Fruit fly (Drosophila melanogaster) whole organism, larva: Measurements from ENCODE around the gene CanA-14F.

Experiments used
- noc ChIP-seq: fragments of 200-800 bp; sonication (Bioruptor generic); optimal IDR thresholded peaks from 3 replicates; lab custom pipeline; 2019; ENCODE audit warnings: missing biosample characterization, mild to moderate bottlenecking, missing genetic modification characterization, moderate library complexity

The CanA-14F gene

dm6 chrX:16595411-16595810 is 8.4 kb upstream of the CanA-14F start:
- no peak for TF ChIP-seq noc (tag; lab: Kevin White, UChicago)

DNA sequence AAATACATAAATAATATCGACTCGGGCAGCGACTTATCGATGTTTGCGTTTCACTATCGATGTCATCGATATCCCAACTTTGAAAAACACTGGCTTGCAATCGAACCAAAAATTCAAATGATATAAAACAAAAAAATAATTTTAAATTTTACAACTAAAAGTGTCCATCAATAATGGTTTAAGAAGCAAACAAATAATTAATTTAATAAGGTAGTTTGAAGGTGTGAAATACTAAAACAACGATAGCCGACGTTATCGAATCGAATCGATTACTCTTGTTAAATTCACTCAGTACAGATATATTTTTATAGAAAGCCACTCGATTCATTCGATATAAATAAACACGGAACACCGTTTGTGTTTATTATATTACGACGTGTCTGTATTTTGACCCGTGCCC is 6.4 kb upstream of the CanA-14F start, which contains the start of the genes SMC3 and Ubc7:
TSS of gene SMC3 (minus strand) at position 22 of the 400 bp plus-strand sequence.
TSS of gene Ubc7 (plus strand) at position 260 of the 400 bp plus-strand sequence.
- no peak for TF ChIP-seq noc (tag; lab: Kevin White, UChicago)

dm6 chrX:16587668-16588046 is 685 bp upstream of the CanA-14F start, which contains the start of gene CG13014:
Gene CG13014 (plus strand): TSS chrX:16587873.
- TF ChIP-seq noc (tag; lab: Kevin White, UChicago), result no peak

dm6 chrX:16586178-16586890 is 638 bp downstream of the CanA-14F start:
- no peak for TF ChIP-seq noc (tag; lab: Kevin White, UChicago)

dm6 chrX:16585569-16585968 is 1.4 kb downstream of the CanA-14F start:
- no peak for TF ChIP-seq noc (tag; lab: Kevin White, UChicago)

DNA sequence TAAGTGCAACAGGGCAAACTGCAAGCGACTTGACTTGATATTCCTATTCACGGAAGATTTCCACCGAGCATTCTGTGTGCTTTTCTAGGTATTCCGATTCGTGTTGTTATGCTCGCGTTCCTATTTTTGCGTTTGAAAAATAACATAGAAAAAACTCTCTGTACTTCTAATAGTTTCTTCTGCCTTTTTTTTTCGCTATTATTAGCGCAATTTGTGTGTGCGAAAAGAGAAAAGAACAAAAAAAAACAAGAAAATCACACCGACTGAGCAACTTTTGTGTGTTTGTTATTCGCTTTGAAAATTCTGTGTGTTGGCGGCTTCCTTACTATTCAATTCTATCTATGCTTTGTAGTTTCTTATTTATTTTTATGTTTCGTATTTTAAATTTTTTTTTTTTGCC is 3.2 kb downstream of the CanA-14F start:
- TF ChIP-seq noc (tag; lab: Kevin White, UChicago), result no peak

DNA sequence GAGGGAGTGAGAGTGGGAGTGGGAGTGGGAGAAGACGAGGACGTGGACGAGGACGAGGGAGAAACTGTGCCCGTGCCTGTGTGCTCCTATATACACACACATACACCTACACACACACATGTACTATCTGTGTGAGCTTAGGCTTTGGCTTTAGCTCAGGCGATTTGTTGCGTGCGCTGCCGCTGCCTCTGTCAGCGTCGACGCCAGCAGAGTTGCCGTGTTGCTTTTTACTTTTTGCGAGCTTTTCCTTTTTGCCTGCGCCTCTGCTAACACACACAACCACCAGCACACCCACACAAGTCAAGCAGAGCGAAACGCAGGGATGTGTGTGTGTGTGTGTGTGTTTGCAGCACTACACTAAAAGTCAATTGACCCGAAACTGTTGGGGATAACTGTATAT is 4.8 kb downstream of the CanA-14F start:
- no peak for TF ChIP-seq noc (tag; lab: Kevin White, UChicago)

DNA sequence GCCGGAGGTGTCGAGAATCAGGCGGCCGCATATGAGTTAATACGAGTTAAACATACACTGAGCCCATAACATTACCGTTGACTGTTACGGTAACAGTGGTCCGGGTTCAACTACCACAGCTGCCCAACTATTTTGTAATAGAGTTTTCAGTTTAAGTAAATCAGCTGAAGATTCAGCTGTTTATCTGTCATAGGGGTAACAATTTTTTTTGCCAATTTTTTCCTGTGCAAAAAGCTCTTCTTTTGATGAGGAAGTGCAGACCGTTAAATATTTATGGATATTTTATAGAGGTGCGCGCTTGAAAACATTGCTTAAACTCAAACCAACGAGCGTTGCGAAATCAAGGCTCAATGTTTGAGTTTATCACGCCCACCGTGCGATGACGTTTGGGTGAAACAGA is 5.3 kb downstream of the CanA-14F start:
- no peak for TF ChIP-seq noc (tag; lab: Kevin White, UChicago)

DNA sequence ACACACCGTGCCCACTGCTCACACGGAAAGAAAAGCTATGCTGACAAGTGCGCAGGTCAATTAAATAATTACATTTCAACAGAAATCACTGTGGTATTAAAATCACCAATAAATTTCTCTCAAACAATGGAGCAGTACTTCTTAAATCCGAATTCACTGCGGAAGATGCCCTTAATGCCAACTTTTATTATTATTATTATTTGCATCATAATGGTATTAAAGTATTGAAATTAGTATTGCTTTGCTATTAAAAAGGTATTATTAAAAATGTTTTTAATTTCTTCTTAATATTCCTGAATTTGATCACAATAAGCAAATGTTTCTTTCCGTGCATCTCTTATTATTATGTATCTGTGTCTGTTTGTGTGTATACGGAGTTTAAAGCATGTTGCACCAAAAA is 7.0 kb downstream of the CanA-14F start:
- TF ChIP-seq noc (tag; lab: Kevin White, UChicago), result no peak

DNA sequence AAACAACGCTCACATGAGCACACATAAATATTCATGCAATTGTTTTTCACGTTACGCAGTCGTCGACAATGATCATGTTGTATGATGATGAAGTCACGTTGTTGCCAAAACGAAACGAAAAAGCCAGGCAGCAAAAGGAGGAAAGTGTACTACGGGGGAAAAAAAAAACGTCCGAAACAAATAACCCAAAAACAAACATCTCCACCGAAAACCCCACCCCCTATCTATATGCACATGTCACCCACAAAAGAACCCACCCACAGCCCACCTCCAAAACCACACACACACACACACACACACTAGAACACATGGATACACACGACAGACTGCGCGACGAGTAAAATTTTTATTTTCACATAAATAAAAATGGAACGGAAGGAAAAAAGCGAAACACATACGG is 11.9 kb downstream of the CanA-14F start:
- TF ChIP-seq noc (tag; lab: Kevin White, UChicago), result no peak

DNA sequence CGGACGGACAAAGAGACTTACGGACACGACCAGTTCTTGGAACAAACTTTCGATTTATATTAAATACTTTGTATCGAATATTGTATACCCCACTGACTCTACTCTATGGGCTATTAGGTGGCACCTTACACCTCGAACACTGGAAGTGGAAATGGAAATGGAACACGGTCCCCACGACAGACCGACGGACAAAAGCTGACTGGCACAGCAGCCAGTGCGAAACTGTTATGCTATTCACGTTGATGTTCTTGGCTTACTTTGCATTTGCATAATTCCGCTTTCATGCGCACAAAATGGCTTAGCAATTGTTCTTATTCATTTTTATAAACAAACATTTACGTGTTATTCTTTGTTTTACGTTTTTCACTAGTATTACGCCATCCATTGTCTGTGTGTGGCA is 12.9 kb downstream of the CanA-14F start:
- no peak for TF ChIP-seq noc (tag; lab: Kevin White, UChicago)

DNA sequence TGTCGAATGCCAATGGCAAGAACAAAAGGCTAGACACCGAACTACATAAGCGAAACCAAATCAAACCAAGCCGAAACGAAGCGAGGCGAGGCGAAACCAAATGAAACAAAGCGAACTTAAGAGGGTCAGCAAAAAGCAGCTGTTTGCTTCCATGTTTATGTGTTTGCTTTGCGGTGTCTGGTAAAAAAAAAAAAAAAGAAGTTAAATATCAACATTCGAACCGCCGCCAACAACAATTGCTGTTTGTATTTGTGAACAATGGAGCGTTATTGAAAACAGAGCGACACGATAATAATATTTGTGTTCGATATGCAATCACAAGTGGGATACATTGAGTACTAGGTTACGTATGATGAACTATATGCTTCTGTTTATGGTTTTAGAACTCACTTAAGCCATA is 13.3 kb downstream of the CanA-14F start:
- TF ChIP-seq noc (tag; lab: Kevin White, UChicago), result no peak

DNA sequence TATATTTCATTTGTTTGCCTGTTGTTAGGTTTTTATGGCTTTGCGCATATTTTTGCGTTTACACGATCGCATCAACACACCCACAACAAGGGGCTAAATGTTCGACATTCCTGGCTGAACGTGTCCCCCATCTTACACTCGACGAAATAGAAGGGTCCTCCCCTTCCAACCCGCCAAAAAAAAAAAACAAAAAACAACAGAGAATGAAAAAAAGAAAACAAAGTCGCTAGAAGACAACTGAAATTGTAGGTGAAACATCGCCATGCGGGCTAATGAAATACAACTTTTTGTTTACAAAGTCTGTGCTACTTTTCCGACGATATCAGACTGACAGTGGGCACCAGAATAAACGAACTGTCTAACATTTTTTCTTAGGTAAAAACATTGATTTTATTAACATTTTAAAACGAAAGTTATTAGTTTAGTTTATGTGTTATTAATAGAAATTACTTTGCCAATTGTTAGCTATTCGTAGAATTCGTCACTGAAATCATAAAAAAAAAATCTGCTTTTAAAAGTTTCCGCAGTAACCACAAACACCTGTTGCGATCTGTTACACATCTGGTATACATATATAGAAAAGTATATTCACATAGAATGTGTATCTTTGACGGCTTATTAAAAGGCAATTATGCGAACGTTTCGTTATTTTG is 16.3 kb downstream of the CanA-14F start:
- no peak for TF ChIP-seq noc (tag; lab: Kevin White, UChicago)

- no peak for TF ChIP-seq noc (tag; lab: Kevin White, UChicago)
Observed at dm6 chrX:16565377-16565776, 21.6 kb downstream of the CanA-14F start.

- no peak for TF ChIP-seq noc (tag; lab: Kevin White, UChicago)
Observed at dm6 chrX:16562259-16562658, 24.7 kb downstream of the CanA-14F start.

DNA sequence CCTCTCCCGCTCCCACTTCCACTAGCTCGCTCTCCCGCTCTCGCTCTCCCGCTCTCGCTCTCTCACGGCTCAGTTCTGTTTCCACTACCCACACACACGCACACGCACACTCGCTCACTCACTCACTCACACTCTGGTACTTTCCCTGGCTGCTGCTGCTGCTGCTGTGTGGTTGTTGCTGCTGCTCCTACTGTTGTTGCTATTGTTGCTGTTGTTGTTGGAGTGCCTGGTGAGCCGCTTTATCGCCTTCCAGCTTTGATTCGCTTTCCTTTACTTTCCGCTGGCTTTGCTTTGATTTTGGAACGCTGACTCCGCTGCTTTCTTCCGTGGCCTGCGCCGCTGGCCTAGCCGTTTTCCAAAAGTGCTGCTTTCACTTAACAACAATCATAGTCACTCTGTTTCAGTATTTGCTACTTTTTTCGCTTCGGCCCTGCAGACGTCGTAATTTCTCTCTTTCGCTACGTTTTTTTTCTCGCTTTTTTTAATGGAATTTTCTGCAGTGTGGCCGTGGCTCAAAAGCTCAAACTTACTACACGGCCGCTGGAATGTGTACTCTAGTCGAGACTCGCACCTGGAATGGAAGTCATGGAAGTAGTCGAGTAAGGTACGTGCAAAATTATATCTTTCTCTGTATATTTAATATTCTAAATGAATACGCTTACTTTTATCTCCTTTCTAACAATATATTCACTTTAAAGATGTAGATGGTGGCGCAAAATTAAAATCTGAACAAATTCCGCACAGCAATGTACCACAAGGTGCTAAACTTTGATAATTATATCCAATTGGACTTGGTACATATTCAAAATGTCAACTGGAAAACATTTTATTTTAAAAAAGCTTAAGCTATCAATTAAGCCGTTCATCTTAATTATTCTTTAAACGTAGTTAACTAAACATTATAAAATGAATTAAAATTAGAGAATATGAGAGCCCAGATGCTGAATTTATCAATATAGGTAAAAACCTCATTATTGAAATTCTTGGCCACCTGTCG is 27.2 kb downstream of the CanA-14F start, which contains the start of gene Pp2B-14D:
TSS of gene Pp2B-14D (minus strand) at position 503 of the 997 bp plus-strand sequence.
- TF ChIP-seq noc (tag; lab: Kevin White, UChicago), result peak; percentile 44
